Fruit fly (Drosophila melanogaster) whole organism, embryonic: Measurements from ENCODE around the gene CG11249.
A peak's percentile ranks its signal among the peaks of the same experiment; 100 is the strongest.

Experiments
- Awh ChIP-seq: fragments of 200-800 bp; sonication (Bioruptor generic); IDR thresholded peaks from 2 replicates; pipeline ENCODE4, ENCODE4 v1.3.6; 2022; ENCODE audit warnings: missing biosample characterization, missing genetic modification characterization
- BEAF-32 ChIP-seq: fragments of 200-800 bp; sonication (Bioruptor generic); optimal IDR thresholded peaks from 3 replicates; lab custom pipeline; 2017; ENCODE audit warnings: missing biosample characterization, missing genetic modification characterization, mild to moderate bottlenecking, moderate library complexity, missing genetic modification reagents
- CG11398 ChIP-seq: fragments of 200-800 bp; sonication (Bioruptor generic); optimal IDR thresholded peaks from 2 replicates; lab custom pipeline; 2016; ENCODE audit warnings: missing biosample characterization, missing genetic modification characterization
- CG11723 ChIP-seq: fragments of 200-800 bp; sonication (Bioruptor generic); optimal IDR thresholded peaks from 2 replicates; lab custom pipeline; 2017; ENCODE audit warnings: missing biosample characterization, mild to moderate bottlenecking, missing genetic modification characterization
- CG12391 ChIP-seq: fragments of 200-800 bp; sonication (Bioruptor generic); optimal IDR thresholded peaks from 3 replicates; lab custom pipeline; 2018; ENCODE audit warnings: missing biosample characterization, mild to moderate bottlenecking, missing genetic modification characterization, moderate library complexity
- CG14441 ChIP-seq: fragments of 200-800 bp; sonication (Bioruptor generic); IDR thresholded peaks from 2 replicates; pipeline ENCODE4 v1.3.6; 2022; ENCODE audit warnings: missing biosample characterization, missing genetic modification characterization
- CG15011 ChIP-seq: fragments of 200-800 bp; sonication (Bioruptor generic); optimal IDR thresholded peaks from 3 replicates; lab custom pipeline; 2018; ENCODE audit warnings: missing biosample characterization, mild to moderate bottlenecking, missing genetic modification characterization
- CG15601 ChIP-seq: fragments of 200-800 bp; sonication (Bioruptor generic); optimal IDR thresholded peaks from 3 replicates; lab custom pipeline; 2019; ENCODE audit warnings: missing biosample characterization, mild to moderate bottlenecking, missing genetic modification characterization, moderate library complexity
- CG15696 ChIP-seq: fragments of 200-800 bp; sonication (Bioruptor generic); optimal IDR thresholded peaks from 2 replicates; lab custom pipeline; 2019; ENCODE audit warnings: missing biosample characterization, mild to moderate bottlenecking, missing genetic modification characterization, moderate library complexity
- CG17385 ChIP-seq: fragments of 200-800 bp; sonication (Bioruptor generic); optimal IDR thresholded peaks from 3 replicates; lab custom pipeline; 2018; ENCODE audit warnings: missing biosample characterization, mild to moderate bottlenecking, missing genetic modification characterization
- CG17912 ChIP-seq: fragments of 200-800 bp; sonication (Bioruptor generic); optimal IDR thresholded peaks from 2 replicates; lab custom pipeline; 2018; ENCODE audit warnings: missing biosample characterization, mild to moderate bottlenecking, missing genetic modification characterization
- CG2678 ChIP-seq: fragments of 200-800 bp; sonication (Bioruptor generic); optimal IDR thresholded peaks from 3 replicates; lab custom pipeline; 2019; ENCODE audit warnings: missing biosample characterization, mild to moderate bottlenecking, missing genetic modification characterization, moderate library complexity
- CG30403 ChIP-seq: fragments of 200-800 bp; sonication (Bioruptor generic); optimal IDR thresholded peaks from 3 replicates; lab custom pipeline; 2016; ENCODE audit warnings: missing biosample characterization, missing genetic modification characterization
- CG34376 ChIP-seq: fragments of 200-800 bp; sonication (Bioruptor generic); optimal IDR thresholded peaks from 2 replicates; lab custom pipeline; 2018; ENCODE audit warnings: missing biosample characterization, mild to moderate bottlenecking, missing genetic modification characterization
- CG42726 ChIP-seq: fragments of 200-800 bp; sonication (Bioruptor generic); IDR thresholded peaks from 2 replicates; pipeline ENCODE4 v1.3.6; 2022; ENCODE audit warnings: missing biosample characterization, missing genetic modification characterization; ENCODE audit not compliant: partially characterized antibody
- CG4854 ChIP-seq: fragments of 200-800 bp; sonication (Bioruptor generic); optimal IDR thresholded peaks from 2 replicates; lab custom pipeline; 2016; ENCODE audit warnings: missing biosample characterization, missing genetic modification characterization, inconsistent platforms
- CG5245 ChIP-seq: fragments of 200-800 bp; sonication (Bioruptor generic); optimal IDR thresholded peaks from 3 replicates; lab custom pipeline; 2016; ENCODE audit warnings: missing biosample characterization, missing genetic modification characterization
- CG5953 ChIP-seq: fragments of 200-800 bp; sonication (Bioruptor generic); IDR thresholded peaks from 2 replicates; pipeline ENCODE4 v1.3.6; 2022; ENCODE audit warnings: missing biosample characterization, missing genetic modification characterization
- CG7556 ChIP-seq: fragments of 200-800 bp; sonication (Bioruptor generic); optimal IDR thresholded peaks from 2 replicates; lab custom pipeline; 2017; ENCODE audit warnings: missing biosample characterization, mild to moderate bottlenecking, missing genetic modification characterization
- CG7786 ChIP-seq: fragments of 200-800 bp; sonication (Bioruptor generic); optimal IDR thresholded peaks from 2 replicates; lab custom pipeline; 2016; ENCODE audit warnings: missing biosample characterization, missing genetic modification characterization
- CG8765 ChIP-seq: fragments of 200-800 bp; sonication (Bioruptor generic); IDR thresholded peaks from 2 replicates; pipeline ENCODE4 v1.3.6; 2022; ENCODE audit warnings: missing biosample characterization, missing genetic modification characterization
- CG8924 ChIP-seq: fragments of 200-800 bp; optimal IDR thresholded peaks from 3 replicates; lab custom pipeline; 2019; ENCODE audit warnings: missing biosample characterization, mild to moderate bottlenecking, missing genetic modification characterization, moderate library complexity
- Camta ChIP-seq: fragments of 200-800 bp; sonication (Bioruptor generic); optimal IDR thresholded peaks from 2 replicates; lab custom pipeline; 2016; ENCODE audit warnings: missing biosample characterization, missing genetic modification characterization
- Dip2 ChIP-seq: fragments of 200-800 bp; sonication (Bioruptor generic); IDR thresholded peaks from 2 replicates; pipeline ENCODE4 v1.3.6; 2022; ENCODE audit warnings: missing biosample characterization, missing genetic modification characterization
- Dip3 ChIP-seq: fragments of 200-800 bp; sonication (Bioruptor generic); optimal IDR thresholded peaks from 3 replicates; lab custom pipeline; 2016; ENCODE audit warnings: missing biosample characterization, missing genetic modification characterization
- H2.0 ChIP-seq: fragments of 200-800 bp; sonication (Bioruptor generic); IDR thresholded peaks from 2 replicates; pipeline ENCODE4 v1.3.6; 2022; ENCODE audit warnings: missing biosample characterization, missing genetic modification characterization
- HLH54F ChIP-seq: fragments of 200-800 bp; sonication (Bioruptor generic); optimal IDR thresholded peaks from 3 replicates; lab custom pipeline; 2016; ENCODE audit warnings: missing biosample characterization, missing genetic modification characterization
- NC2α ChIP-seq: fragments of 200-800 bp; sonication (Bioruptor generic); optimal IDR thresholded peaks from 2 replicates; lab custom pipeline; 2016; ENCODE audit warnings: missing biosample characterization, missing genetic modification characterization
- Nf-YB ChIP-seq: fragments of 200-800 bp; sonication (Bioruptor generic); optimal IDR thresholded peaks from 3 replicates; lab custom pipeline; 2019; ENCODE audit warnings: missing biosample characterization, mild to moderate bottlenecking, missing genetic modification characterization, moderate library complexity
- Nf-YC ChIP-seq: fragments of 200-800 bp; optimal IDR thresholded peaks from 3 replicates; lab custom pipeline; 2019; ENCODE audit warnings: missing biosample characterization, mild to moderate bottlenecking, missing genetic modification characterization, moderate library complexity
- PHDP ChIP-seq: fragments of 200-800 bp; sonication (Bioruptor generic); optimal IDR thresholded peaks from 3 replicates; lab custom pipeline; 2018; ENCODE audit warnings: missing biosample characterization, mild to moderate bottlenecking, missing genetic modification characterization, moderate library complexity
- Sin3A ChIP-seq: fragments of >200 bp; optimal IDR thresholded peaks from 2 replicates; lab custom pipeline; 2018
- Sox102F ChIP-seq: fragments of 200-800 bp; sonication (Bioruptor generic); optimal IDR thresholded peaks from 2 replicates; lab custom pipeline; 2018; ENCODE audit warnings: missing biosample characterization, mild to moderate bottlenecking, missing genetic modification characterization, moderate library complexity
- Tbp ChIP-seq: fragments of >200 bp; optimal IDR thresholded peaks from 2 replicates; lab custom pipeline; 2018; ENCODE audit warnings: missing biosample characterization, missing genetic modification characterization
- Usf ChIP-seq: fragments of 200-800 bp; sonication (Bioruptor generic); optimal IDR thresholded peaks from 2 replicates; lab custom pipeline; 2017; ENCODE audit warnings: missing genotype, missing biosample characterization, missing genetic modification characterization
- amos ChIP-seq: fragments of 200-800 bp; sonication (Bioruptor generic); IDR thresholded peaks from 2 replicates; pipeline ENCODE4 v1.3.6; 2022; ENCODE audit warnings: missing biosample characterization, missing genetic modification characterization; ENCODE audit not compliant: partially characterized antibody
- fru ChIP-seq: fragments of >200 bp; optimal IDR thresholded peaks from 2 replicates; lab custom pipeline; 2017
- gcm ChIP-seq: fragments of 200-800 bp; sonication (Bioruptor generic); optimal IDR thresholded peaks from 2 replicates; lab custom pipeline; 2019; ENCODE audit warnings: missing biosample characterization, mild to moderate bottlenecking, missing genetic modification characterization, moderate library complexity
- gsb-n ChIP-seq: fragments of 200-800 bp; sonication (Bioruptor generic); optimal IDR thresholded peaks from 3 replicates; lab custom pipeline; 2018; ENCODE audit warnings: missing biosample characterization, mild to moderate bottlenecking, missing genetic modification characterization
- hb ChIP-seq: fragments of 200-800 bp; sonication (Bioruptor generic); IDR thresholded peaks from 3 replicates; pipeline ENCODE4 v1.3.6; 2022; ENCODE audit warnings: missing biosample characterization, missing genetic modification characterization; ENCODE audit not compliant: partially characterized antibody
- hkb ChIP-seq, 2 experiments: fragments of 200-800 bp in 1 of 2; fragments of >200 bp in 1 of 2; sonication (Bioruptor generic) in 1 of 2; IDR thresholded peaks in 1 of 2; optimal IDR thresholded peaks in 1 of 2; 2 replicates each; pipeline versions ENCODE4 v1.3.6 to Lab custom; 2017 to 2022; ENCODE audit warnings: missing biosample characterization in 1 of 2, missing genetic modification characterization in 1 of 2
- ind ChIP-seq: fragments of 200-800 bp; sonication (Bioruptor generic); optimal IDR thresholded peaks from 3 replicates; lab custom pipeline; 2016; ENCODE audit warnings: missing biosample characterization, missing genetic modification characterization
- jing ChIP-seq: fragments of 200-800 bp; sonication (Bioruptor generic); optimal IDR thresholded peaks from 2 replicates; lab custom pipeline; 2018; ENCODE audit warnings: missing biosample characterization, mild to moderate bottlenecking, missing genetic modification characterization
- nau ChIP-seq: fragments of 200-800 bp; sonication (Bioruptor generic); optimal IDR thresholded peaks from 3 replicates; lab custom pipeline; 2017; ENCODE audit warnings: missing biosample characterization, mild to moderate bottlenecking, missing genetic modification characterization, missing genetic modification reagents
- peb ChIP-seq: fragments of 200-800 bp; sonication (Bioruptor generic); IDR thresholded peaks from 2 replicates; pipeline ENCODE4 v1.3.6; 2022; ENCODE audit warnings: missing biosample characterization, missing genetic modification characterization
- rib ChIP-seq: fragments of 200-800 bp; sonication (Bioruptor generic); IDR thresholded peaks from 2 replicates; pipeline ENCODE4 v1.3.6; 2022; ENCODE audit warnings: missing biosample characterization, missing genetic modification characterization
- salm ChIP-seq: fragments of 200-800 bp; sonication (Bioruptor generic); optimal IDR thresholded peaks from 2 replicates; lab custom pipeline; 2018; ENCODE audit warnings: missing biosample characterization, mild to moderate bottlenecking, missing genetic modification characterization
- tio ChIP-seq: fragments of 200-800 bp; sonication (Bioruptor generic); optimal IDR thresholded peaks from 2 replicates; lab custom pipeline; 2017; ENCODE audit warnings: missing biosample characterization, missing genetic modification characterization, inconsistent platforms
- ttk ChIP-seq: fragments of 200-800 bp; sonication (Bioruptor generic); IDR thresholded peaks from 2 replicates; pipeline ENCODE4 v2.1.2; 2022; ENCODE audit warnings: missing biosample characterization, missing genetic modification characterization
- twi ChIP-seq: fragments of 200-800 bp; optimal IDR thresholded peaks from 2 replicates; lab custom pipeline; 2019; ENCODE audit warnings: missing biosample characterization, mild to moderate bottlenecking, missing genetic modification characterization, moderate library complexity
- zen ChIP-seq: fragments of 200-800 bp; sonication (Bioruptor generic); optimal IDR thresholded peaks from 3 replicates; lab custom pipeline; 2018; ENCODE audit warnings: missing biosample characterization, mild to moderate bottlenecking, missing genetic modification characterization, moderate library complexity

CG11249 gene

dm6 chr3L:21652768-21653167 is 19.2 kb upstream of the CG11249 start (continued):
- peak; percentile 81 for TF ChIP-seq zen (tag; lab: Kevin White, UChicago)
- peak; percentile 79 for TF ChIP-seq CG42726 (GFP tag; lab: Robert Waterston, UW)
- peak; percentile 36 for TF ChIP-seq tio
- no peak for TF ChIP-seq CG15011 (GFP tag; lab: Kevin White, UChicago)
- TF ChIP-seq Awh (GFP tag; lab: Robert Waterston, UW) = no peak
- peak; percentile 31 for TF ChIP-seq gsb-n
- TF ChIP-seq CG7556 (GFP tag; lab: Kevin White, UChicago) = peak; percentile 19
- TF ChIP-seq Sin3A (lab: Kevin White, UChicago) = no peak
- TF ChIP-seq Nf-YB (GFP tag; lab: Kevin White, UChicago) = no peak
- no peak for TF ChIP-seq BEAF-32
- peak; percentile 77 for TF ChIP-seq CG15601
- peak; percentile 15 for TF ChIP-seq CG17385 (GFP tag; lab: Kevin White, UChicago)
- TF ChIP-seq CG11723 (GFP tag; lab: Kevin White, UChicago) = no peak
- TF ChIP-seq CG17912 = peak; percentile 50
- TF ChIP-seq CG5245 (GFP tag; lab: Kevin White, UChicago) = peak; percentile 87
- TF ChIP-seq Dip3 (GFP tag; lab: Kevin White, UChicago) = no peak
- peak; percentile 63 for TF ChIP-seq H2.0 (GFP tag; lab: Robert Waterston, UW)
- TF ChIP-seq CG30403 (GFP tag; lab: Kevin White, UChicago) = peak; percentile 80
- no peak for TF ChIP-seq CG8924
- no peak for TF ChIP-seq Usf
- TF ChIP-seq hkb (optimal IDR thresholded peaks at IDR 0.05; lab: Kevin White, UChicago) = no peak
- peak; percentile 55; the same call in 1 of the 2 replicates for TF ChIP-seq hkb (GFP tag; IDR thresholded peaks at IDR 0.05; lab: Robert Waterston, UW)
- peak; percentile 8 for TF ChIP-seq jing (GFP tag; lab: Kevin White, UChicago)
- peak; percentile 9 for TF ChIP-seq gcm (GFP tag; lab: Kevin White, UChicago)
- TF ChIP-seq hb = no peak
- peak; percentile 65 for TF ChIP-seq PHDP (tag; lab: Kevin White, UChicago)
- peak; percentile 81 for TF ChIP-seq Sox102F (GFP tag; lab: Kevin White, UChicago)
- TF ChIP-seq ind (GFP tag; lab: Kevin White, UChicago) = peak; percentile 71
- peak; percentile 48 for TF ChIP-seq NC2α (GFP tag; lab: Kevin White, UChicago)
- TF ChIP-seq Nf-YC = peak; percentile 34
- TF ChIP-seq fru (lab: Kevin White, UChicago) = no peak
- no peak for TF ChIP-seq nau
- TF ChIP-seq HLH54F (GFP tag; lab: Kevin White, UChicago) = peak; percentile 50
- no peak; the same call in 1 of the 2 replicates for TF ChIP-seq ttk (GFP tag; lab: Robert Waterston, UW)
- TF ChIP-seq CG2678 = peak; percentile 56
- peak; percentile 7; the same call in 1 of the 2 replicates for TF ChIP-seq CG5953
- TF ChIP-seq twi (tag; lab: Kevin White, UChicago) = peak; percentile 59
- TF ChIP-seq CG11398 (GFP tag; lab: Kevin White, UChicago) = no peak
- TF ChIP-seq CG14441 (GFP tag; lab: Robert Waterston, UW) = peak; percentile 62
- no peak for TF ChIP-seq rib (GFP tag; lab: Robert Waterston, UW)
- peak; percentile 39; the same call in 1 of the 2 replicates for TF ChIP-seq peb (GFP tag; lab: Robert Waterston, UW)
- TF ChIP-seq amos (GFP tag; lab: Robert Waterston, UW) = peak; percentile 66
- peak; percentile 91 for TF ChIP-seq Dip2 (GFP tag; lab: Robert Waterston, UW)
- peak; percentile 48 for TF ChIP-seq CG12391 (tag; lab: Kevin White, UChicago)
- TF ChIP-seq CG4854 (GFP tag; lab: Kevin White, UChicago) = peak; percentile 53
- TF ChIP-seq salm = no peak
- peak; percentile 65 for TF ChIP-seq Camta
- no peak for TF ChIP-seq Tbp (GFP tag; lab: Kevin White, UChicago)
- no peak for TF ChIP-seq CG8765 (GFP tag; lab: Robert Waterston, UW)
- TF ChIP-seq CG34376 (GFP tag; lab: Kevin White, UChicago) = no peak
- peak; percentile 39 for TF ChIP-seq CG7786 (GFP tag; lab: Kevin White, UChicago)
- peak; percentile 86 for TF ChIP-seq CG15696 (tag; lab: Kevin White, UChicago)
